Worm (Caenorhabditis elegans) whole organism, young adult: ENCODE measurements around the gene C46F2.1.

ENCODE experiments used
- F33H1.4 ChIP-seq: fragments of 200-800 bp; sonication (Bioruptor generic); IDR thresholded peaks from 2 replicates; pipeline ENCODE4 v1.3.6; 2022; ENCODE audit warnings: missing genetic modification reagents, missing genetic modification characterization, missing compliant biosample characterization
- F49E8.2 ChIP-seq: sonication (generic microtip); optimal IDR thresholded peaks from 3 replicates; lab custom pipeline; 2017; ENCODE audit warnings: missing genetic modification characterization, mild to moderate bottlenecking, missing compliant biosample characterization, antibody characterized with exemption, moderate library complexity; ENCODE audit not compliant: insufficient read depth
- ama-1 ChIP-seq, 3 experiments: fragments of 150-350 bp in 1 of 3; sonication (generic microtip) in 2 of 3; optimal IDR thresholded peaks; 2 replicates each; lab custom pipeline; 2014 to 2018; ENCODE audit warnings: missing biosample characterization in 2 of 3, missing genetic modification characterization in 2 of 3, missing genetic modification reagents in 2 of 3
- ceh-100 ChIP-seq: fragments of 200-800 bp; sonication (Bioruptor generic); IDR thresholded peaks from 2 replicates; pipeline ENCODE4 v1.3.6; 2022; ENCODE audit warnings: missing genetic modification reagents, missing genetic modification characterization, missing compliant biosample characterization
- lag-1 ChIP-seq: fragments of 200-800 bp; sonication (Bioruptor generic); IDR thresholded peaks from 2 replicates; pipeline ENCODE4 v1.3.6; 2022; ENCODE audit warnings: missing genetic modification reagents, missing genetic modification characterization, missing compliant biosample characterization
- lin-54 ChIP-seq: fragments of 200-800 bp; sonication (Bioruptor generic); optimal IDR thresholded peaks from 2 replicates; lab custom pipeline; 2018; ENCODE audit warnings: mild to moderate bottlenecking, missing genetic modification characterization, missing compliant biosample characterization
- nfya-1 ChIP-seq: sonication (generic microtip); optimal IDR thresholded peaks from 2 replicates; lab custom pipeline; 2017; ENCODE audit warnings: antibody characterized with exemption, missing compliant biosample characterization, missing genetic modification characterization, borderline replicate concordance; ENCODE audit not compliant: insufficient read depth
- nhr-120 ChIP-seq: fragments of 200-800 bp; sonication (Bioruptor generic); IDR thresholded peaks from 2 replicates; pipeline ENCODE4 v1.3.6; 2022; ENCODE audit warnings: missing genetic modification characterization, missing compliant biosample characterization
- pha-4 ChIP-seq: fragments of 150-350 bp; sonication (generic microtip); optimal IDR thresholded peaks from 2 replicates; lab custom pipeline; 2014; ENCODE audit warnings: missing biosample characterization, missing genetic modification reagents, missing genetic modification characterization
- snpc-4 ChIP-seq, 5 experiments: fragments of 150-350 bp in 1 of 5; sonication (generic microtip) in 4 of 5; optimal IDR thresholded peaks; 2 replicates each; lab custom pipeline; 2014 to 2018; ENCODE audit warnings: missing genetic modification characterization in 5 of 5, missing biosample characterization in 3 of 5, antibody characterized with exemption in 2 of 5, mild to moderate bottlenecking in 2 of 5, missing compliant biosample characterization in 2 of 5, missing genotype in 2 of 5, moderate library complexity in 2 of 5, missing genetic modification reagents in 1 of 5

DNA sequence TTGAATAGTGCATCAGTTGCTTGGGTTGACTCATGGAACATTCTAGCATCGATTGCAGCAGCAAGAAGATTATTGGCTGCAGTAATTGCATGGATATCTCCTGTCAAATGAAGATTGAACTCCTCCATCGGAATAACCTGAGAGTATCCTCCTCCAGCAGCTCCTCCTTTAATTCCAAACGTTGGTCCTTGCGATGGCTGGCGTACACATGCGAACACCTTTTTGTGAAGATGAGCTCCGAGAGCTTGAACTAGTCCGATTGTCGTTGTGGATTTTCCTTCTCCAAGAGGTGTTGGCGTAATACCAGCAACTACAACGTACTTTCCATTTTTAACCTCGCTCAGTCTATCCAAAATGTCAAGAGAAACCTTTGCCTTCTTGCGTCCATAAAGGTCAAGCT is 4.9 kb downstream of the C46F2.1 start:
- TF ChIP-seq ama-1 (optimal IDR thresholded peaks at IDR 0.05; lab: Kevin White, UChicago) (no peak), ama-1 (GFP tag; optimal IDR thresholded peaks at IDR 0.05; lab: Kevin White, UChicago) (no peak), nfya-1 (no peak), F49E8.2 (tag; lab: Kevin White, UChicago) (no peak), lin-54 (GFP tag; lab: Kevin White, UChicago) (no peak), ceh-100 (GFP tag; lab: Robert Waterston, UW) (no peak), snpc-4 (GFP tag; optimal IDR thresholded peaks at IDR 0.05; lab: Kevin White, UChicago) (no peak), snpc-4 (tag; optimal IDR thresholded peaks at IDR 0.05; lab: Kevin White, UChicago) (no peak), F33H1.4 (GFP tag; lab: Robert Waterston, UW) (no peak), lag-1 (GFP tag; lab: Robert Waterston, UW) (no peak), nhr-120 (no peak), pha-4 (tag; lab: Kevin White, UChicago) (no peak)
